Worm (Caenorhabditis elegans) whole organism, L4 larva: Measurements from ENCODE around the gene C39E9.12.

Experiments
- F26F4.8 ChIP-seq: fragments of 200-800 bp; sonication (Bioruptor generic); conservative IDR thresholded peaks from 2 replicates; pipeline ENCODE4 v1.3.6; 2022; ENCODE audit warnings: missing genetic modification characterization, missing compliant biosample characterization
- F37D6.2 ChIP-seq: sonication (generic microtip); optimal IDR thresholded peaks from 2 replicates; lab custom pipeline; 2016; ENCODE audit warnings: mild to moderate bottlenecking, missing genetic modification characterization, missing compliant biosample characterization
- F49E8.2 ChIP-seq: sonication (generic microtip); optimal IDR thresholded peaks from 2 replicates; lab custom pipeline; 2016; ENCODE audit warnings: missing compliant biosample characterization, mild to moderate bottlenecking, missing genetic modification characterization, borderline replicate concordance
- R02D3.7 ChIP-seq: fragments of 150-350 bp; sonication (generic microtip); optimal IDR thresholded peaks from 3 replicates; lab custom pipeline; 2014; ENCODE audit warnings: missing biosample characterization, missing genetic modification characterization
- Y105C5A.15 ChIP-seq: fragments of 200-800 bp; sonication (Bioruptor generic); IDR thresholded peaks from 2 replicates; pipeline ENCODE4 v1.3.6; 2022; ENCODE audit warnings: missing genetic modification characterization, missing compliant biosample characterization
- Y5F2A.4 ChIP-seq: fragments of 200-800 bp; sonication (Bioruptor generic); optimal IDR thresholded peaks from 2 replicates; lab custom pipeline; 2018; ENCODE audit warnings: mild to moderate bottlenecking, missing genetic modification characterization, missing compliant biosample characterization
- ZK337.2 ChIP-seq: fragments of 200-800 bp; sonication (Bioruptor generic); IDR thresholded peaks from 2 replicates; pipeline ENCODE4 v1.3.6; 2022; ENCODE audit warnings: missing genetic modification reagents, missing genetic modification characterization, missing compliant biosample characterization
- ZK546.5 ChIP-seq, 2 experiments: sonication (generic microtip); optimal IDR thresholded peaks; 2 replicates each; lab custom pipeline; 2017; ENCODE audit warnings: missing biosample characterization in 2 of 2, missing genetic modification characterization in 2 of 2
- aly-2 ChIP-seq: sonication (generic microtip); optimal IDR thresholded peaks from 2 replicates; lab custom pipeline; 2018; ENCODE audit warnings: missing biosample characterization, missing genetic modification characterization
- arid-1 ChIP-seq: fragments of 200-800 bp; sonication (Bioruptor generic); conservative IDR thresholded peaks from 2 replicates; pipeline ENCODE4 v1.3.6; 2022; ENCODE audit warnings: missing genetic modification reagents, missing genetic modification characterization, missing compliant biosample characterization
- ceh-20 ChIP-seq: fragments of 200-800 bp; sonication (Bioruptor generic); IDR thresholded peaks from 2 replicates; pipeline ENCODE4 v1.3.6; 2022; ENCODE audit warnings: missing genetic modification reagents, missing genetic modification characterization, missing compliant biosample characterization
- ceh-82 ChIP-seq: sonication (generic microtip); optimal IDR thresholded peaks from 2 replicates; lab custom pipeline; 2017; ENCODE audit warnings: missing biosample characterization, missing genetic modification characterization
- daf-16 ChIP-seq, 3 experiments: sonication (generic microtip); optimal IDR thresholded peaks; 2 replicates each; lab custom pipeline; 2016 to 2017; ENCODE audit warnings: missing genetic modification characterization in 3 of 3, missing genetic modification reagents in 3 of 3, mild to moderate bottlenecking in 2 of 3, missing compliant biosample characterization in 2 of 3, missing biosample characterization in 1 of 3, moderate library complexity in 1 of 3
- duxl-1 ChIP-seq: sonication (generic microtip); optimal IDR thresholded peaks from 2 replicates; lab custom pipeline; 2016; ENCODE audit warnings: mild to moderate bottlenecking, missing genetic modification characterization, moderate library complexity, missing compliant biosample characterization; ENCODE audit not compliant: poor library complexity
- egl-27 ChIP-seq: sonication (generic microtip); optimal IDR thresholded peaks from 3 replicates; lab custom pipeline; 2017; ENCODE audit warnings: missing biosample characterization, missing genetic modification reagents, missing genetic modification characterization
- egl-43 ChIP-seq: fragments of 200-800 bp; sonication (Bioruptor generic); IDR thresholded peaks from 2 replicates; pipeline ENCODE4 v1.3.6; 2022; ENCODE audit warnings: missing genetic modification reagents, missing genetic modification characterization, missing compliant biosample characterization
- fkh-10 ChIP-seq: fragments of 150-350 bp; optimal IDR thresholded peaks from 2 replicates; lab custom pipeline; 2014; ENCODE audit warnings: missing biosample characterization, missing genetic modification reagents, missing genetic modification characterization
- hlh-11 ChIP-seq: fragments of 200-800 bp; sonication (Bioruptor generic); optimal IDR thresholded peaks from 2 replicates; lab custom pipeline; 2018; ENCODE audit warnings: mild to moderate bottlenecking, missing genetic modification characterization, missing compliant biosample characterization
- lin-38 ChIP-seq: fragments of 200-800 bp; sonication (Bioruptor generic); IDR thresholded peaks from 2 replicates; pipeline ENCODE4 v1.3.6; 2022; ENCODE audit warnings: missing genetic modification reagents, missing genetic modification characterization, missing compliant biosample characterization
- lin-39 ChIP-seq: fragments of 150-350 bp; optimal IDR thresholded peaks from 2 replicates; lab custom pipeline; 2014; ENCODE audit warnings: missing biosample characterization, missing genetic modification reagents, missing genetic modification characterization
- lir-3 ChIP-seq: sonication (generic microtip); optimal IDR thresholded peaks from 2 replicates; lab custom pipeline; 2016; ENCODE audit warnings: mild to moderate bottlenecking, missing genetic modification characterization, missing compliant biosample characterization
- lsy-2 ChIP-seq, 2 experiments: fragments of 150-350 bp in 1 of 2; sonication (generic microtip) in 1 of 2; optimal IDR thresholded peaks; 2 replicates each; lab custom pipeline; 2014 to 2017; ENCODE audit warnings: missing biosample characterization in 2 of 2, missing genetic modification characterization in 2 of 2
- mep-1 ChIP-seq: fragments of 150-350 bp; sonication (generic microtip); optimal IDR thresholded peaks from 3 replicates; lab custom pipeline; 2014; ENCODE audit warnings: missing biosample characterization, missing genetic modification characterization
- mes-2 ChIP-seq: sonication (generic microtip); optimal IDR thresholded peaks from 2 replicates; lab custom pipeline; 2016; ENCODE audit warnings: missing genotype, mild to moderate bottlenecking, missing genetic modification characterization, missing compliant biosample characterization; ENCODE audit not compliant: poor library complexity, severe bottlenecking
- mxl-2 ChIP-seq: fragments of 200-800 bp; sonication (Bioruptor generic); conservative IDR thresholded peaks from 2 replicates; pipeline ENCODE4 v1.3.6; 2022; ENCODE audit warnings: missing genetic modification reagents, missing genetic modification characterization, missing compliant biosample characterization
- nhr-10 ChIP-seq: fragments of 150-350 bp; optimal IDR thresholded peaks from 2 replicates; lab custom pipeline; 2014; ENCODE audit warnings: missing biosample characterization, missing genetic modification characterization
- nhr-111 ChIP-seq: fragments of 200-800 bp; sonication (Bioruptor generic); optimal IDR thresholded peaks from 2 replicates; lab custom pipeline; 2018; ENCODE audit warnings: mild to moderate bottlenecking, missing genetic modification characterization, missing compliant biosample characterization
- nhr-237 ChIP-seq: sonication (generic microtip); optimal IDR thresholded peaks from 2 replicates; lab custom pipeline; 2017; ENCODE audit warnings: missing biosample characterization, missing genetic modification characterization
- nhr-25 ChIP-seq: sonication (generic microtip); optimal IDR thresholded peaks from 2 replicates; lab custom pipeline; 2017; ENCODE audit warnings: missing genetic modification characterization, mild to moderate bottlenecking, missing compliant biosample characterization, antibody characterized with exemption, moderate library complexity, borderline replicate concordance; ENCODE audit not compliant: insufficient read depth
- nhr-41 ChIP-seq: fragments of 200-800 bp; sonication (Bioruptor generic); IDR thresholded peaks from 2 replicates; pipeline ENCODE4 v1.3.6; 2022; ENCODE audit warnings: missing genetic modification reagents, missing genetic modification characterization, missing compliant biosample characterization
- nhr-42 ChIP-seq: fragments of 200-800 bp; sonication (Bioruptor generic); IDR thresholded peaks from 2 replicates; pipeline ENCODE4 v1.3.6; 2022; ENCODE audit warnings: missing genetic modification characterization, missing compliant biosample characterization
- nhr-6 ChIP-seq: fragments of 150-350 bp; optimal IDR thresholded peaks from 2 replicates; lab custom pipeline; 2014; ENCODE audit warnings: missing biosample characterization, missing genetic modification characterization
- nhr-76 ChIP-seq: fragments of 150-350 bp; optimal IDR thresholded peaks from 2 replicates; lab custom pipeline; 2014; ENCODE audit warnings: missing biosample characterization, missing genetic modification characterization
- nhr-77 ChIP-seq: fragments of 150-350 bp; optimal IDR thresholded peaks from 2 replicates; lab custom pipeline; 2014; ENCODE audit warnings: missing biosample characterization, missing genetic modification characterization
- saeg-2 ChIP-seq: fragments of 200-800 bp; sonication (Bioruptor generic); IDR thresholded peaks from 2 replicates; pipeline ENCODE4 v1.3.6; 2022; ENCODE audit warnings: missing genetic modification reagents, missing genetic modification characterization, missing compliant biosample characterization
- sdz-12 ChIP-seq: fragments of 200-800 bp; sonication (Bioruptor generic); optimal IDR thresholded peaks from 2 replicates; lab custom pipeline; 2018; ENCODE audit warnings: mild to moderate bottlenecking, missing genetic modification characterization, missing compliant biosample characterization
- set-16 ChIP-seq: fragments of 200-800 bp; sonication (Bioruptor generic); IDR thresholded peaks from 2 replicates; pipeline ENCODE4 v1.3.6; 2022; ENCODE audit warnings: missing genetic modification reagents, missing genetic modification characterization, missing compliant biosample characterization
- snpc-4 ChIP-seq: fragments of 150-350 bp; optimal IDR thresholded peaks from 2 replicates; lab custom pipeline; 2014; ENCODE audit warnings: missing biosample characterization, missing genetic modification characterization
- tag-97 ChIP-seq: fragments of 200-800 bp; sonication (Bioruptor generic); IDR thresholded peaks from 2 replicates; pipeline ENCODE4 v1.3.6; 2022; ENCODE audit warnings: missing genetic modification characterization, missing compliant biosample characterization
- unc-130 ChIP-seq: sonication (generic microtip); optimal IDR thresholded peaks from 2 replicates; lab custom pipeline; 2016; ENCODE audit warnings: missing genetic modification reagents, missing genetic modification characterization, missing compliant biosample characterization
- zfp-2 ChIP-seq: sonication (generic microtip); optimal IDR thresholded peaks from 2 replicates; lab custom pipeline; 2016; ENCODE audit warnings: mild to moderate bottlenecking, missing genetic modification characterization, missing compliant biosample characterization
- ztf-11 ChIP-seq: fragments of 150-350 bp; optimal IDR thresholded peaks from 2 replicates; lab custom pipeline; 2014; ENCODE audit warnings: missing biosample characterization, missing genetic modification characterization
- ztf-7 ChIP-seq: fragments of 150-350 bp; optimal IDR thresholded peaks from 2 replicates; lab custom pipeline; 2014; ENCODE audit warnings: missing biosample characterization, missing genetic modification characterization

The C39E9.12 gene

ce11 chrIV:13089671-13090242, 4.0 kb upstream of the C39E9.12 start:
- TF ChIP-seq set-16 (GFP tag; lab: Robert Waterston, UW) (peak; percentile 95), R02D3.7 (tag; lab: Kevin White, UChicago) (no peak), egl-43 (0 out of 2 replicates have a peak, but pooled peaks have one; percentile 5)

- TF ChIP-seq lsy-2 (tag; optimal IDR thresholded peaks at IDR 0.05; lab: Kevin White, UChicago) = no peak
- TF ChIP-seq nhr-237 (tag; lab: Kevin White, UChicago) = no peak
- TF ChIP-seq zfp-2 (tag; lab: Kevin White, UChicago) = no peak
- TF ChIP-seq lin-39 (tag; lab: Kevin White, UChicago) = no peak
- TF ChIP-seq mes-2 (tag; lab: Kevin White, UChicago) = no peak
Measured at ce11 chrIV:13090967-13091366, 2.8 kb upstream of the C39E9.12 start, which contains the start of gene col-132. Gene col-132 (minus strand): TSS chrIV:13091067.

ce11 chrIV:13095462-13095861, 1.7 kb downstream of the C39E9.12 start, which contains the start of gene rfc-3:
Gene rfc-3 (plus strand): TSS chrIV:13095762.
- TF ChIP-seq lin-38 = 0 out of 2 replicates have a peak, but pooled peaks have one; percentile 15
- no peak for TF ChIP-seq Y105C5A.15 (GFP tag; lab: Robert Waterston, UW)
- no peak for TF ChIP-seq fkh-10 (GFP tag; lab: Kevin White, UChicago)

- TF ChIP-seq unc-130 (GFP tag; lab: Kevin White, UChicago) (peak; percentile 26), ZK337.2 (GFP tag; lab: Robert Waterston, UW) (no peak), lin-38 (peak; percentile 62), duxl-1 (tag; lab: Kevin White, UChicago) (no peak), daf-16 (GFP tag; optimal IDR thresholded peaks at IDR 0.05; lab: Kevin White, UChicago) (no peak), daf-16 (tag; optimal IDR thresholded peaks at IDR 0.05; lab: Kevin White, UChicago) (peak; percentile 37), nhr-77 (no peak), mxl-2 (no peak), F49E8.2 (peak; percentile 44)
Measured at ce11 chrIV:13096778-13097177, 3.0 kb downstream of the C39E9.12 start.

ce11 chrIV:13098652-13099051, 4.8 kb downstream of the C39E9.12 start, which contains the start of the genes dli-1, tin-9.2 and exos-4.1:
Gene dli-1 (minus strand): TSS chrIV:13098792.
Gene tin-9.2 (plus strand): TSS chrIV:13098995.
Gene exos-4.1 (plus strand): TSS chrIV:13098999.
- TF ChIP-seq egl-27 (tag; lab: Kevin White, UChicago) = no peak
- TF ChIP-seq mep-1 (tag; lab: Kevin White, UChicago) = peak; percentile 69
- TF ChIP-seq nhr-76 (tag; lab: Kevin White, UChicago) = no peak
- no peak for TF ChIP-seq tag-97 (GFP tag; lab: Robert Waterston, UW)
- TF ChIP-seq F37D6.2 (tag; lab: Kevin White, UChicago) = peak; percentile 9
- no peak for TF ChIP-seq ztf-11 (tag; lab: Kevin White, UChicago)
- peak; percentile 42 for TF ChIP-seq nhr-6 (tag; lab: Kevin White, UChicago)
- TF ChIP-seq nhr-25 = no peak
- no peak for TF ChIP-seq set-16 (GFP tag; lab: Robert Waterston, UW)
- TF ChIP-seq lir-3 (tag; lab: Kevin White, UChicago) = no peak
- TF ChIP-seq hlh-11 = peak; percentile 52
- no peak for TF ChIP-seq saeg-2
- TF ChIP-seq Y5F2A.4 (GFP tag; lab: Kevin White, UChicago) = no peak
- no peak for TF ChIP-seq ceh-82
- TF ChIP-seq sdz-12 = no peak
- no peak for TF ChIP-seq ztf-7 (tag; lab: Kevin White, UChicago)
- no peak for TF ChIP-seq snpc-4 (tag; lab: Kevin White, UChicago)
- TF ChIP-seq nhr-10 (tag; lab: Kevin White, UChicago) = no peak
- no peak for TF ChIP-seq ZK546.5 (tag; optimal IDR thresholded peaks at IDR 0.05; lab: Kevin White, UChicago)
- TF ChIP-seq nhr-111 (GFP tag; lab: Kevin White, UChicago) = no peak
- TF ChIP-seq arid-1 (GFP tag; lab: Robert Waterston, UW) = peak; percentile 42
- TF ChIP-seq ceh-20 (GFP tag; lab: Robert Waterston, UW) = no peak
- no peak for TF ChIP-seq ZK337.2 (GFP tag; lab: Robert Waterston, UW)
- no peak for TF ChIP-seq nhr-42 (GFP tag; lab: Robert Waterston, UW)
- TF ChIP-seq aly-2 (tag; lab: Kevin White, UChicago) = no peak
- TF ChIP-seq F26F4.8 = no peak
- peak; percentile 28 for TF ChIP-seq unc-130 (GFP tag; lab: Kevin White, UChicago)
- TF ChIP-seq nhr-41 (GFP tag; lab: Robert Waterston, UW) = no peak
